Fruit fly (Drosophila melanogaster) whole organism, prepupa: ENCODE results near the gene Msp300.
A peak's percentile ranks its signal among the peaks of the same experiment; 100 is the strongest.

Experiments
- Blimp-1 ChIP-seq: fragments of 200-800 bp; sonication (Bioruptor generic); optimal IDR thresholded peaks from 3 replicates; lab custom pipeline; 2017; ENCODE audit warnings: missing biosample characterization, missing genetic modification characterization, mild to moderate bottlenecking, moderate library complexity, missing genetic modification reagents
- CG10631 ChIP-seq: fragments of 200-800 bp; sonication (Bioruptor generic); optimal IDR thresholded peaks from 2 replicates; lab custom pipeline; 2016; ENCODE audit warnings: missing biosample characterization, missing genetic modification characterization
- CG10669 ChIP-seq: fragments of 200-800 bp; sonication (Bioruptor generic); optimal IDR thresholded peaks from 3 replicates; lab custom pipeline; 2018; ENCODE audit warnings: missing biosample characterization, mild to moderate bottlenecking, missing genetic modification characterization, moderate library complexity
- CG11294 ChIP-seq: fragments of 200-800 bp; sonication (Bioruptor generic); IDR thresholded peaks from 2 replicates; pipeline ENCODE4 v1.3.6; 2022; ENCODE audit warnings: missing biosample characterization, missing genetic modification characterization
- CG11902 ChIP-seq: fragments of 200-800 bp; sonication (Bioruptor generic); optimal IDR thresholded peaks from 3 replicates; lab custom pipeline; 2016; ENCODE audit warnings: missing biosample characterization, missing genetic modification characterization
- CG15336 ChIP-seq: fragments of 200-800 bp; sonication (Bioruptor generic); IDR thresholded peaks from 2 replicates; pipeline ENCODE4 v1.3.6; 2022; ENCODE audit warnings: missing biosample characterization, missing genetic modification characterization
- CG16779 ChIP-seq: fragments of 200-800 bp; sonication (Bioruptor generic); optimal IDR thresholded peaks from 3 replicates; lab custom pipeline; 2017; ENCODE audit warnings: missing biosample characterization, mild to moderate bottlenecking, missing genetic modification characterization
- CG3032 ChIP-seq: fragments of 200-800 bp; optimal IDR thresholded peaks from 2 replicates; lab custom pipeline; 2019; ENCODE audit warnings: missing biosample characterization, mild to moderate bottlenecking, missing genetic modification characterization, moderate library complexity
- CG32006 ChIP-seq: fragments of 200-800 bp; sonication (Bioruptor generic); optimal IDR thresholded peaks from 3 replicates; lab custom pipeline; 2017; ENCODE audit warnings: missing biosample characterization, mild to moderate bottlenecking, missing genetic modification characterization
- CG34406 ChIP-seq: fragments of 200-800 bp; sonication (Bioruptor generic); optimal IDR thresholded peaks from 3 replicates; lab custom pipeline; 2016; ENCODE audit warnings: missing biosample characterization, missing genetic modification characterization
- CG3919 ChIP-seq: fragments of 200-800 bp; sonication (Bioruptor generic); optimal IDR thresholded peaks from 3 replicates; lab custom pipeline; 2016; ENCODE audit warnings: missing biosample characterization, missing genetic modification characterization
- CG4318 ChIP-seq: fragments of 200-800 bp; sonication (Bioruptor generic); optimal IDR thresholded peaks from 3 replicates; lab custom pipeline; 2017; ENCODE audit warnings: missing biosample characterization, mild to moderate bottlenecking, missing genetic modification characterization
- CG6276 ChIP-seq: fragments of 200-800 bp; sonication (Bioruptor generic); optimal IDR thresholded peaks from 2 replicates; lab custom pipeline; 2017; ENCODE audit warnings: missing biosample characterization, mild to moderate bottlenecking, missing genetic modification characterization
- CG6808 ChIP-seq: fragments of 200-800 bp; sonication (Bioruptor generic); optimal IDR thresholded peaks from 3 replicates; lab custom pipeline; 2017; ENCODE audit warnings: missing biosample characterization, missing genetic modification characterization, mild to moderate bottlenecking, moderate library complexity, missing genetic modification reagents
- CG6854 ChIP-seq: fragments of 200-800 bp; sonication (Bioruptor generic); optimal IDR thresholded peaks from 2 replicates; lab custom pipeline; 2017; ENCODE audit warnings: missing biosample characterization, mild to moderate bottlenecking, missing genetic modification characterization
- CG7368 ChIP-seq: fragments of 200-800 bp; sonication (Bioruptor generic); optimal IDR thresholded peaks from 3 replicates; lab custom pipeline; 2016; ENCODE audit warnings: missing biosample characterization, missing genetic modification characterization
- CG8119 ChIP-seq: fragments of 200-800 bp; sonication (Bioruptor generic); IDR thresholded peaks from 3 replicates; pipeline ENCODE4 v1.3.6; 2022; ENCODE audit warnings: missing biosample characterization, missing genetic modification characterization
- CG8319 ChIP-seq: fragments of 200-800 bp; sonication (Bioruptor generic); optimal IDR thresholded peaks from 3 replicates; lab custom pipeline; 2016; ENCODE audit warnings: missing biosample characterization, missing genetic modification characterization
- CG8632 ChIP-seq: fragments of 200-800 bp; sonication (Bioruptor generic); optimal IDR thresholded peaks from 3 replicates; lab custom pipeline; 2016; ENCODE audit warnings: missing biosample characterization, missing genetic modification characterization
- CG9139 ChIP-seq: fragments of 200-800 bp; sonication (Bioruptor generic); optimal IDR thresholded peaks from 3 replicates; lab custom pipeline; 2017; ENCODE audit warnings: missing biosample characterization, mild to moderate bottlenecking, missing genetic modification characterization
- Eip75B ChIP-seq: fragments of 200-800 bp; sonication (Bioruptor generic); optimal IDR thresholded peaks from 3 replicates; lab custom pipeline; 2016; ENCODE audit warnings: missing biosample characterization, missing genetic modification characterization
- Eip78C ChIP-seq: fragments of 200-800 bp; sonication (Bioruptor generic); peaks from one replicate; lab custom pipeline; 2016; ENCODE audit warnings: missing biosample characterization, missing genetic modification characterization
- Ets21C ChIP-seq: fragments of 200-800 bp; sonication (Bioruptor generic); optimal IDR thresholded peaks from 3 replicates; lab custom pipeline; 2016; ENCODE audit warnings: missing biosample characterization, missing genetic modification characterization
- Ets96B ChIP-seq: fragments of 200-800 bp; optimal IDR thresholded peaks from 2 replicates; lab custom pipeline; 2019; ENCODE audit warnings: missing biosample characterization, mild to moderate bottlenecking, missing genetic modification characterization, moderate library complexity
- Gug ChIP-seq: fragments of 200-800 bp; sonication (Bioruptor generic); IDR thresholded peaks from 2 replicates; pipeline ENCODE4 v1.3.6; 2022; ENCODE audit warnings: missing biosample characterization, missing genetic modification characterization
- Hr38 ChIP-seq: sonication (Bioruptor generic); optimal IDR thresholded peaks from 2 replicates; lab custom pipeline; 2016; ENCODE audit warnings: missing biosample characterization, missing genetic modification characterization
- Hr4 ChIP-seq: fragments of 200-800 bp; sonication (Bioruptor generic); optimal IDR thresholded peaks from 3 replicates; lab custom pipeline; 2016; ENCODE audit warnings: missing biosample characterization, missing genetic modification characterization
- Lpt ChIP-seq: fragments of 200-800 bp; sonication (Bioruptor generic); optimal IDR thresholded peaks from 3 replicates; lab custom pipeline; 2016; ENCODE audit warnings: missing biosample characterization, missing genetic modification characterization
- Met ChIP-seq: fragments of 200-800 bp; sonication (Bioruptor generic); optimal IDR thresholded peaks from 3 replicates; lab custom pipeline; 2016; ENCODE audit warnings: missing biosample characterization, missing genetic modification characterization
- OdsH ChIP-seq: fragments of 200-800 bp; sonication (Bioruptor generic); optimal IDR thresholded peaks from 3 replicates; lab custom pipeline; 2016; ENCODE audit warnings: missing biosample characterization, missing genetic modification characterization
- Smox ChIP-seq: fragments of 200-800 bp; sonication (Bioruptor generic); optimal IDR thresholded peaks from 3 replicates; lab custom pipeline; 2016; ENCODE audit warnings: missing biosample characterization, missing genetic modification characterization
- Sox102F ChIP-seq: fragments of 200-800 bp; sonication (Bioruptor generic); optimal IDR thresholded peaks from 2 replicates; lab custom pipeline; 2016; ENCODE audit warnings: missing biosample characterization, mild to moderate bottlenecking, missing genetic modification characterization
- Sox14 ChIP-seq: fragments of 200-800 bp; sonication (Bioruptor generic); optimal IDR thresholded peaks from 3 replicates; lab custom pipeline; 2016; ENCODE audit warnings: missing biosample characterization, missing genetic modification characterization
- Sox15 ChIP-seq: fragments of 200-800 bp; sonication (Bioruptor generic); optimal IDR thresholded peaks from 3 replicates; lab custom pipeline; 2016; ENCODE audit warnings: missing biosample characterization, missing genetic modification characterization
- acj6 ChIP-seq: fragments of 200-800 bp; sonication (Bioruptor generic); optimal IDR thresholded peaks from 3 replicates; lab custom pipeline; 2016; ENCODE audit warnings: missing biosample characterization, missing genetic modification characterization
- cyc ChIP-seq: fragments of 200-800 bp; sonication (Bioruptor generic); optimal IDR thresholded peaks from 3 replicates; lab custom pipeline; 2016; ENCODE audit warnings: missing biosample characterization, missing genetic modification characterization
- dac ChIP-seq: fragments of 200-800 bp; sonication (Bioruptor generic); optimal IDR thresholded peaks from 2 replicates; lab custom pipeline; 2017; ENCODE audit warnings: missing biosample characterization, mild to moderate bottlenecking, missing genetic modification characterization
- eg ChIP-seq: fragments of 200-800 bp; sonication (Bioruptor generic); IDR thresholded peaks from 3 replicates; pipeline ENCODE4 v1.3.6; 2022; ENCODE audit warnings: missing biosample characterization, missing genetic modification characterization
- esn ChIP-seq: fragments of 200-800 bp; sonication (Bioruptor generic); optimal IDR thresholded peaks from 2 replicates; lab custom pipeline; 2016; ENCODE audit warnings: missing biosample characterization, mild to moderate bottlenecking, missing genetic modification characterization, moderate library complexity
- fd59A ChIP-seq: fragments of 200-800 bp; sonication (Bioruptor generic); optimal IDR thresholded peaks from 2 replicates; lab custom pipeline; 2017; ENCODE audit warnings: missing biosample characterization, mild to moderate bottlenecking, missing genetic modification characterization, missing genetic modification reagents
- fd85E ChIP-seq: fragments of 200-800 bp; sonication (Bioruptor generic); optimal IDR thresholded peaks from 3 replicates; lab custom pipeline; 2016; ENCODE audit warnings: missing biosample characterization, missing genetic modification characterization
- net ChIP-seq: fragments of 200-800 bp; sonication (Bioruptor generic); optimal IDR thresholded peaks from 3 replicates; lab custom pipeline; 2016; ENCODE audit warnings: missing biosample characterization, missing genetic modification characterization
- pdm3 ChIP-seq: fragments of 200-800 bp; sonication (Bioruptor generic); optimal IDR thresholded peaks from 3 replicates; lab custom pipeline; 2016; ENCODE audit warnings: missing biosample characterization, missing genetic modification characterization
- salr ChIP-seq, 2 experiments: fragments of 200-800 bp; sonication (Bioruptor generic); optimal IDR thresholded peaks; 3 replicates each; lab custom pipeline; 2016 to 2018; ENCODE audit warnings: missing biosample characterization in 2 of 2, missing genetic modification characterization in 2 of 2, mild to moderate bottlenecking in 1 of 2
- spab ChIP-seq: fragments of 200-800 bp; sonication (Bioruptor generic); optimal IDR thresholded peaks from 2 replicates; lab custom pipeline; 2017; ENCODE audit warnings: missing biosample characterization, mild to moderate bottlenecking, missing genetic modification characterization, missing genetic modification reagents
- ss ChIP-seq, 2 experiments: fragments of 200-800 bp; sonication (Bioruptor generic); optimal IDR thresholded peaks; 2 replicates in 1 of 2; 3 replicates in 1 of 2; lab custom pipeline; 2017 to 2018; ENCODE audit warnings: mild to moderate bottlenecking in 2 of 2, missing biosample characterization in 2 of 2, missing genetic modification characterization in 2 of 2, moderate library complexity in 1 of 2
- svp ChIP-seq: fragments of 200-800 bp; sonication (Bioruptor generic); peaks from one replicate; lab custom pipeline; 2016; ENCODE audit warnings: missing biosample characterization, missing genetic modification characterization
- topi ChIP-seq: fragments of 200-800 bp; sonication (Bioruptor generic); optimal IDR thresholded peaks from 3 replicates; lab custom pipeline; 2016; ENCODE audit warnings: missing biosample characterization, missing genetic modification characterization
- vri ChIP-seq: fragments of 200-800 bp; sonication (Bioruptor generic); optimal IDR thresholded peaks from 3 replicates; lab custom pipeline; 2016; ENCODE audit warnings: missing biosample characterization, mild to moderate bottlenecking, missing genetic modification characterization

The Msp300 gene

DNA sequence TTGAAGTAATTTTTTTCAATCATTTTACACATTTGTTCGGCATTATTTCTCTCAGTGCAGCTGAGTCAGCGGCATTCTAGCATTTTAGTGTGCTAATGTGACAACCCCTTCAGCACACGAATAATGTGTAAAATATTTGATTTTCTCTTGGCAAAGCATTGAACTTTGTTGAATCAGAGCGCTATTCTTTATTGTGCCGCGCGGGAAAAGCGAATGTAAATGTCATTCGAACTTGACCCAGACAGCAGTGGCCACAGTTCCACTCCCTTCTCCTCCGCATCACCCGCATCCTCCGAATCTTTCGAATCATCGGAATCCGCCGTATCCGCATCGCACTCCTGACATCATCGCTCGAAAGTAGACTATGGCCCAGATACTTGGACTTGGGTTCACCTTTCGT is 3.1 kb downstream of the Msp300 start:
- TF ChIP-seq svp, result no peak
- TF ChIP-seq Lpt (GFP tag; lab: Kevin White, UChicago), result no peak
- TF ChIP-seq CG6808, result no peak
- no peak for TF ChIP-seq CG11902
- no peak for TF ChIP-seq salr (GFP tag; optimal IDR thresholded peaks at IDR 0.05; lab: Kevin White, UChicago)
- TF ChIP-seq CG3919 (GFP tag; lab: Kevin White, UChicago), result no peak
- no peak for TF ChIP-seq vri
- TF ChIP-seq OdsH, result no peak

- peak; percentile 57 to 77 for TF ChIP-seq ss (GFP tag; optimal IDR thresholded peaks at IDR 0.05; lab: Kevin White, UChicago)
- TF ChIP-seq Eip75B (GFP tag; lab: Kevin White, UChicago), result peak; percentile 96
- peak; percentile 91 for TF ChIP-seq CG15336 (GFP tag; lab: Robert Waterston, UW)
- TF ChIP-seq topi, result peak; percentile 97
- peak; percentile 80 for TF ChIP-seq fd85E (GFP tag; lab: Kevin White, UChicago)
- peak; percentile 93 for TF ChIP-seq Lpt (GFP tag; lab: Kevin White, UChicago)
- TF ChIP-seq vri, result peak; percentile 96
- TF ChIP-seq Ets21C (GFP tag; lab: Kevin White, UChicago), result peak; percentile 99
- peak; percentile 92 for TF ChIP-seq eg (GFP tag; lab: Robert Waterston, UW)
- peak; percentile 94 for TF ChIP-seq dac
- peak; percentile 76 for TF ChIP-seq CG6808
- TF ChIP-seq fd59A (GFP tag; lab: Kevin White, UChicago), result peak; percentile 87
- TF ChIP-seq Sox14 (GFP tag; lab: Kevin White, UChicago), result peak; percentile 98
- TF ChIP-seq spab, result peak; percentile 76
- peak; percentile 97 for TF ChIP-seq CG32006 (GFP tag; lab: Kevin White, UChicago)
- peak; percentile 94 for TF ChIP-seq CG34406
- TF ChIP-seq Smox (GFP tag; lab: Kevin White, UChicago), result peak; percentile 98
- TF ChIP-seq CG10669 (GFP tag; lab: Kevin White, UChicago), result peak; percentile 86
- TF ChIP-seq CG6854, result peak; percentile 89
- TF ChIP-seq CG8319 (GFP tag; lab: Kevin White, UChicago), result peak; percentile 91
- peak; percentile 96 for TF ChIP-seq CG4318 (GFP tag; lab: Kevin White, UChicago)
- TF ChIP-seq esn, result peak; percentile 99
- peak; percentile 90 for TF ChIP-seq CG11294 (GFP tag; lab: Robert Waterston, UW)
- peak; percentile 97 for TF ChIP-seq CG10631 (GFP tag; lab: Kevin White, UChicago)
- TF ChIP-seq Eip78C (GFP tag; lab: Kevin White, UChicago), result peak; percentile 98
- peak; percentile 93 for TF ChIP-seq CG8119
- TF ChIP-seq net (GFP tag; lab: Kevin White, UChicago), result peak; percentile 95
- peak; percentile 87 for TF ChIP-seq Ets96B
- TF ChIP-seq Hr4 (GFP tag; lab: Kevin White, UChicago), result peak; percentile 98
- TF ChIP-seq Sox102F, result peak; percentile 98
- peak; percentile 93 for TF ChIP-seq CG8632
- TF ChIP-seq CG16779, result peak; percentile 81
- TF ChIP-seq CG3032 (tag; lab: Kevin White, UChicago), result peak; percentile 86
- peak; percentile 77 for TF ChIP-seq Blimp-1 (GFP tag; lab: Kevin White, UChicago)
- peak; percentile 98 for TF ChIP-seq pdm3
- peak; percentile 98 for TF ChIP-seq cyc
- TF ChIP-seq OdsH, result peak; percentile 98
- TF ChIP-seq CG11902, result peak; percentile 94
- peak; percentile 94 for TF ChIP-seq CG7368 (GFP tag; lab: Kevin White, UChicago)
- peak; percentile 81 for TF ChIP-seq Hr38 (GFP tag; lab: Kevin White, UChicago)
- peak; percentile 98 for TF ChIP-seq Met (GFP tag; lab: Kevin White, UChicago)
- TF ChIP-seq acj6 (GFP tag; lab: Kevin White, UChicago), result peak; percentile 97
- TF ChIP-seq Gug (GFP tag; lab: Robert Waterston, UW), result peak; percentile 91
- TF ChIP-seq CG9139 (GFP tag; lab: Kevin White, UChicago), result peak; percentile 54
- TF ChIP-seq salr (GFP tag; optimal IDR thresholded peaks at IDR 0.05; lab: Kevin White, UChicago), result peak; percentile 77 to 96
- peak; percentile 95 for TF ChIP-seq Sox15 (GFP tag; lab: Kevin White, UChicago)
- peak; percentile 88 for TF ChIP-seq CG6276 (GFP tag; lab: Kevin White, UChicago)
Observed at dm6 chr2L:5107626-5108272, 7.1 kb downstream of the Msp300 start.
